Fruit fly (Drosophila melanogaster): ENCODE results near the gene CG11672.
A peak's percentile ranks its signal among the peaks of the same experiment; 100 is the strongest.

- TF ChIP-seq CG8159 (tag; optimal IDR thresholded peaks at IDR 0.05) = no peak
- TF ChIP-seq CG12605 (GFP tag; IDR thresholded peaks at IDR 0.05) = peak; percentile 65
- no peak for TF ChIP-seq CG10348 (GFP tag; IDR thresholded peaks at IDR 0.05)
- no peak for TF ChIP-seq EcR (GFP tag; optimal IDR thresholded peaks at IDR 0.05)
- no peak for TF ChIP-seq CG14655 (GFP tag; optimal IDR thresholded peaks at IDR 0.05)
- TF ChIP-seq D1 (tag; optimal IDR thresholded peaks at IDR 0.05) = no peak
- no peak for TF ChIP-seq CG17806 (tag; optimal IDR thresholded peaks at IDR 0.05)
- no peak; the same call in 2 of the 3 replicates for TF ChIP-seq fd96Ca (GFP tag; IDR thresholded peaks at IDR 0.05)
Observed at dm6 chr3R:8317709-8318335, 27.4 kb upstream of the CG11672 start.
